Fruit fly (Drosophila melanogaster) whole organism, embryonic: ENCODE data around the gene Pnn.

Experiments used
- Antp ChIP-seq: fragments of 200-800 bp; sonication (Bioruptor generic); optimal IDR thresholded peaks from 3 replicates; lab custom pipeline; 2016; ENCODE audit warnings: missing biosample characterization, missing genetic modification characterization
- CG10267 ChIP-seq: fragments of 200-800 bp; sonication (Bioruptor generic); optimal IDR thresholded peaks from 2 replicates; lab custom pipeline; 2018; ENCODE audit warnings: missing biosample characterization, mild to moderate bottlenecking, missing genetic modification characterization, moderate library complexity
- CG10431 ChIP-seq: fragments of 200-800 bp; sonication (Bioruptor generic); optimal IDR thresholded peaks from 3 replicates; lab custom pipeline; 2018; ENCODE audit warnings: missing biosample characterization, mild to moderate bottlenecking, missing genetic modification characterization
- CG10462 ChIP-seq: fragments of 200-800 bp; sonication (Bioruptor generic); optimal IDR thresholded peaks from 2 replicates; lab custom pipeline; 2016; ENCODE audit warnings: missing biosample characterization, missing genetic modification characterization
- CG10543 ChIP-seq: fragments of 200-800 bp; sonication (Bioruptor generic); optimal IDR thresholded peaks from 3 replicates; lab custom pipeline; 2017; ENCODE audit warnings: missing biosample characterization, mild to moderate bottlenecking, missing genetic modification characterization, moderate library complexity
- CG13775 ChIP-seq: fragments of 200-800 bp; sonication (Bioruptor generic); optimal IDR thresholded peaks from 3 replicates; lab custom pipeline; 2017; ENCODE audit warnings: missing biosample characterization, mild to moderate bottlenecking, missing genetic modification characterization
- CG16779 ChIP-seq: fragments of 200-800 bp; sonication (Bioruptor generic); IDR thresholded peaks from 2 replicates; pipeline ENCODE4 v1.3.6; 2022; ENCODE audit warnings: missing biosample characterization, missing genetic modification characterization
- CG1792 ChIP-seq: fragments of 200-800 bp; sonication (Bioruptor generic); optimal IDR thresholded peaks from 2 replicates; lab custom pipeline; 2016; ENCODE audit warnings: missing biosample characterization, missing genetic modification characterization
- CG2129 ChIP-seq: fragments of 200-800 bp; sonication (Bioruptor generic); IDR thresholded peaks from 2 replicates; pipeline ENCODE4 v1.3.6; 2022; ENCODE audit warnings: missing biosample characterization, missing genetic modification characterization; ENCODE audit not compliant: partially characterized antibody
- CG2678 ChIP-seq: fragments of 200-800 bp; sonication (Bioruptor generic); optimal IDR thresholded peaks from 3 replicates; lab custom pipeline; 2019; ENCODE audit warnings: missing biosample characterization, mild to moderate bottlenecking, missing genetic modification characterization, moderate library complexity
- CG31441 ChIP-seq: fragments of 200-800 bp; sonication (Bioruptor generic); IDR thresholded peaks from 2 replicates; pipeline ENCODE4 v1.3.6; 2022; ENCODE audit warnings: missing biosample characterization, missing genetic modification characterization
- CG33557 ChIP-seq: fragments of 200-800 bp; sonication (Bioruptor generic); optimal IDR thresholded peaks from 2 replicates; lab custom pipeline; 2019; ENCODE audit warnings: missing biosample characterization, mild to moderate bottlenecking, missing genetic modification characterization, moderate library complexity
- CG5245 ChIP-seq: fragments of 200-800 bp; sonication (Bioruptor generic); optimal IDR thresholded peaks from 3 replicates; lab custom pipeline; 2016; ENCODE audit warnings: missing biosample characterization, missing genetic modification characterization
- CG6765 ChIP-seq: fragments of 200-800 bp; sonication (Bioruptor generic); optimal IDR thresholded peaks from 3 replicates; lab custom pipeline; 2017; ENCODE audit warnings: missing biosample characterization, mild to moderate bottlenecking, missing genetic modification characterization
- CG7786 ChIP-seq: fragments of 200-800 bp; sonication (Bioruptor generic); optimal IDR thresholded peaks from 2 replicates; lab custom pipeline; 2016; ENCODE audit warnings: missing biosample characterization, missing genetic modification characterization
- CG7839 ChIP-seq: fragments of 200-800 bp; sonication (Bioruptor generic); optimal IDR thresholded peaks from 3 replicates; lab custom pipeline; 2018; ENCODE audit warnings: missing biosample characterization, mild to moderate bottlenecking, missing genetic modification characterization, moderate library complexity
- CG8765 ChIP-seq: fragments of 200-800 bp; sonication (Bioruptor generic); IDR thresholded peaks from 2 replicates; pipeline ENCODE4 v1.3.6; 2022; ENCODE audit warnings: missing biosample characterization, missing genetic modification characterization
- CTCF ChIP-seq: fragments of 200-800 bp; sonication (Bioruptor generic); optimal IDR thresholded peaks from 2 replicates; lab custom pipeline; 2017; ENCODE audit warnings: missing biosample characterization, mild to moderate bottlenecking, missing genetic modification characterization, moderate library complexity
- CkIIα-i1 ChIP-seq: fragments of 200-800 bp; sonication (Bioruptor generic); IDR thresholded peaks from 2 replicates; pipeline ENCODE4 v1.3.6; 2022; ENCODE audit warnings: missing biosample characterization, missing genetic modification characterization
- D ChIP-seq, 2 experiments: fragments of 200-800 bp in 1 of 2; fragments of >200 bp in 1 of 2; sonication (Bioruptor generic) in 1 of 2; optimal IDR thresholded peaks; 2 replicates in 1 of 2; 3 replicates in 1 of 2; lab custom pipeline; 2017; ENCODE audit warnings: mild to moderate bottlenecking in 1 of 2, missing biosample characterization in 1 of 2, missing genetic modification characterization in 1 of 2, missing genetic modification reagents in 1 of 2
- Dad ChIP-seq: fragments of 200-800 bp; sonication (Bioruptor generic); optimal IDR thresholded peaks from 3 replicates; lab custom pipeline; 2016; ENCODE audit warnings: missing biosample characterization, missing genetic modification characterization
- Doc2 ChIP-seq: fragments of 200-800 bp; sonication (Bioruptor generic); IDR thresholded peaks from 2 replicates; pipeline ENCODE4 v1.3.6; 2022; ENCODE audit warnings: missing biosample characterization, missing genetic modification characterization
- ERR ChIP-seq: fragments of 200-800 bp; sonication (Bioruptor generic); optimal IDR thresholded peaks from 2 replicates; lab custom pipeline; 2016; ENCODE audit warnings: missing biosample characterization, missing genetic modification characterization
- HLH3B ChIP-seq: fragments of 200-800 bp; sonication (Bioruptor generic); IDR thresholded peaks from 2 replicates; pipeline ENCODE4 v1.3.6; 2022; ENCODE audit warnings: missing biosample characterization, missing genetic modification characterization
- Hey ChIP-seq: fragments of 200-800 bp; sonication (Bioruptor generic); optimal IDR thresholded peaks from 3 replicates; lab custom pipeline; 2018; ENCODE audit warnings: missing biosample characterization, mild to moderate bottlenecking, missing genetic modification characterization
- Lhr ChIP-seq: fragments of 200-800 bp; sonication (Bioruptor generic); optimal IDR thresholded peaks from 3 replicates; lab custom pipeline; 2017; ENCODE audit warnings: mild to moderate bottlenecking, missing biosample characterization, missing genetic modification reagents, missing genetic modification characterization
- Mes4 ChIP-seq: fragments of 200-800 bp; sonication (Bioruptor generic); optimal IDR thresholded peaks from 2 replicates; lab custom pipeline; 2016; ENCODE audit warnings: missing biosample characterization, missing genetic modification characterization
- Opbp ChIP-seq: fragments of 200-800 bp; sonication (Bioruptor generic); IDR thresholded peaks from 3 replicates; pipeline ENCODE4 v1.3.6; 2022; ENCODE audit warnings: missing biosample characterization, missing genetic modification characterization; ENCODE audit not compliant: partially characterized antibody
- Optix ChIP-seq: fragments of 200-800 bp; sonication (Bioruptor generic); IDR thresholded peaks from 3 replicates; pipeline ENCODE4 v1.3.6; 2022; ENCODE audit warnings: missing biosample characterization, missing genetic modification characterization
- PHDP ChIP-seq: fragments of 200-800 bp; sonication (Bioruptor generic); optimal IDR thresholded peaks from 3 replicates; lab custom pipeline; 2018; ENCODE audit warnings: missing biosample characterization, mild to moderate bottlenecking, missing genetic modification characterization, moderate library complexity
- Ptx1 ChIP-seq: fragments of 200-800 bp; sonication (Bioruptor generic); IDR thresholded peaks from 2 replicates; pipeline ENCODE4 v1.3.6; 2022; ENCODE audit warnings: missing biosample characterization, missing genetic modification characterization
- Rx ChIP-seq: fragments of 200-800 bp; sonication (Bioruptor generic); IDR thresholded peaks from 2 replicates; pipeline ENCODE4 v1.3.6; 2022; ENCODE audit warnings: missing biosample characterization, missing genetic modification characterization
- Sox100B ChIP-seq: fragments of 200-800 bp; sonication (Bioruptor generic); optimal IDR thresholded peaks from 3 replicates; lab custom pipeline; 2018; ENCODE audit warnings: missing biosample characterization, mild to moderate bottlenecking, missing genetic modification characterization
- Spps ChIP-seq: fragments of 200-800 bp; sonication (Bioruptor generic); optimal IDR thresholded peaks from 2 replicates; lab custom pipeline; 2018; ENCODE audit warnings: missing biosample characterization, mild to moderate bottlenecking, missing genetic modification characterization
- ash1 ChIP-seq: fragments of 200-800 bp; sonication (Bioruptor generic); optimal IDR thresholded peaks from 2 replicates; lab custom pipeline; 2018; ENCODE audit warnings: missing biosample characterization, mild to moderate bottlenecking, missing genetic modification characterization
- bcd ChIP-seq: fragments of 200-800 bp; sonication (Bioruptor generic); optimal IDR thresholded peaks from 2 replicates; lab custom pipeline; 2017; ENCODE audit warnings: missing biosample characterization, mild to moderate bottlenecking, missing genetic modification characterization
- cad ChIP-seq: fragments of >200 bp; optimal IDR thresholded peaks from 2 replicates; lab custom pipeline; 2017; ENCODE audit warnings: missing biosample characterization, missing genetic modification characterization
- chn ChIP-seq: fragments of 200-800 bp; sonication (Bioruptor generic); optimal IDR thresholded peaks from 2 replicates; lab custom pipeline; 2016; ENCODE audit warnings: missing biosample characterization, missing genetic modification characterization
- dati ChIP-seq: fragments of 200-800 bp; sonication (Bioruptor generic); IDR thresholded peaks from 2 replicates; pipeline ENCODE4 v1.3.6; 2022; ENCODE audit warnings: missing biosample characterization, missing genetic modification characterization
- dmrt11E ChIP-seq: fragments of 200-800 bp; sonication (Bioruptor generic); optimal IDR thresholded peaks from 3 replicates; lab custom pipeline; 2018; ENCODE audit warnings: missing biosample characterization, mild to moderate bottlenecking, missing genetic modification characterization, moderate library complexity
- en ChIP-seq: fragments of 200-800 bp; sonication (Bioruptor generic); optimal IDR thresholded peaks from 2 replicates; lab custom pipeline; 2016; ENCODE audit warnings: missing biosample characterization, missing genetic modification characterization
- eve ChIP-seq, 2 experiments: fragments of >200 bp; optimal IDR thresholded peaks; 2 replicates each; lab custom pipeline; 2017; ENCODE audit warnings: missing biosample characterization in 2 of 2, missing genetic modification characterization in 2 of 2
- eyg ChIP-seq: fragments of 200-800 bp; sonication (Bioruptor generic); optimal IDR thresholded peaks from 3 replicates; lab custom pipeline; 2016; ENCODE audit warnings: missing biosample characterization, missing genetic modification characterization
- fd102C ChIP-seq: fragments of 200-800 bp; sonication (Bioruptor generic); optimal IDR thresholded peaks from 2 replicates; lab custom pipeline; 2018; ENCODE audit warnings: missing biosample characterization, mild to moderate bottlenecking, missing genetic modification characterization, moderate library complexity
- gcm ChIP-seq: fragments of 200-800 bp; sonication (Bioruptor generic); optimal IDR thresholded peaks from 2 replicates; lab custom pipeline; 2019; ENCODE audit warnings: missing biosample characterization, mild to moderate bottlenecking, missing genetic modification characterization, moderate library complexity
- gsb-n ChIP-seq: fragments of 200-800 bp; sonication (Bioruptor generic); optimal IDR thresholded peaks from 3 replicates; lab custom pipeline; 2018; ENCODE audit warnings: missing biosample characterization, mild to moderate bottlenecking, missing genetic modification characterization
- klu ChIP-seq: fragments of 200-800 bp; sonication (Bioruptor generic); IDR thresholded peaks from 2 replicates; pipeline ENCODE4 v1.3.6; 2022; ENCODE audit warnings: missing biosample characterization, missing genetic modification characterization
- pfk ChIP-seq: fragments of 200-800 bp; sonication (Bioruptor generic); optimal IDR thresholded peaks from 2 replicates; lab custom pipeline; 2018; ENCODE audit warnings: missing biosample characterization, mild to moderate bottlenecking, missing genetic modification characterization, moderate library complexity
- phol ChIP-seq: fragments of 200-800 bp; sonication (Bioruptor generic); optimal IDR thresholded peaks from 3 replicates; lab custom pipeline; 2018; ENCODE audit warnings: missing biosample characterization, mild to moderate bottlenecking, missing genetic modification characterization, moderate library complexity
- so ChIP-seq: fragments of 200-800 bp; sonication (Bioruptor generic); IDR thresholded peaks from 3 replicates; pipeline ENCODE4 v1.3.6; 2022; ENCODE audit warnings: missing biosample characterization, missing genetic modification characterization
- sob ChIP-seq: fragments of 200-800 bp; sonication (Bioruptor generic); IDR thresholded peaks from 2 replicates; pipeline ENCODE4 v1.3.6; 2022; ENCODE audit warnings: missing biosample characterization, missing genetic modification characterization

Pnn gene

DNA sequence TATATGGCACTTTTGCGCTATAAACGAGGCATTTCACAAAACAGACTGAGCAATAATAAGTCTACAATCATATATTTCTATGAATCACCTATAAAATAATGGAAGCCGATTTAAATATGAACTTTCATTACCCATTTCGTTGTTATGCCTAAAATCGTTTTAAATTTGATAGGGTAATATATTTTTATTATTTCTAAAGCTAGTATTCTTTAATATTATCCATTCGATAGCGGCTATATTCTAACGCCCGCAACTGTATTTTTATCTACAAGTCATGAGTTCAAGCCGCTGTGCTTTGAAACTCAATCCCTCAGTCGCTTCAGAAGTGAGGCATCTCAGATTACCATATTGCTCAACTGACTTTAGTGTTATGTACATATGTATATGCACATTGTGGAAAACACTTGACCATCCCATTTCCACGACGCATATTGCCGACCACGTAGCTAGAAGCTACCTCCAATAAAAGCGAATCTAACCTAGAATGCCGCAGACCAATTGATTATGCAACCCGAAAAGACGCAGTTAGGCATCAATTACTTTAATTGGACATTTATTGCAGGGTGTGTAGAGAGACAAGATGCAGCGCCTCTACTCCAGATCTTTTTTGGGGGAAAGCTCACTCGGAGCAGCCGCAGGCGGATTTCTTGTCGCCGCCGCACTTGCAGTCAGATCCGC lies 42.7 kb downstream of the Pnn start (continued):
- no peak for TF ChIP-seq sob
- no peak for TF ChIP-seq D (optimal IDR thresholded peaks at IDR 0.05; lab: Kevin White, UChicago)
- no peak for TF ChIP-seq D (GFP tag; optimal IDR thresholded peaks at IDR 0.05; lab: Kevin White, UChicago)
- no peak for TF ChIP-seq Sox100B (GFP tag; lab: Kevin White, UChicago)
- TF ChIP-seq Doc2, result no peak
- no peak for TF ChIP-seq Spps
- TF ChIP-seq fd102C (GFP tag; lab: Kevin White, UChicago), result no peak
- TF ChIP-seq Dad (GFP tag; lab: Kevin White, UChicago), result no peak
- TF ChIP-seq Optix (GFP tag; lab: Robert Waterston, UW), result no peak
- no peak for TF ChIP-seq CG10431 (GFP tag; lab: Kevin White, UChicago)
- no peak for TF ChIP-seq pfk (GFP tag; lab: Kevin White, UChicago)
- peak; percentile 41 for TF ChIP-seq CG7839 (tag; lab: Kevin White, UChicago)
- no peak for TF ChIP-seq CG8765 (GFP tag; lab: Robert Waterston, UW)
- TF ChIP-seq eve (GFP tag; optimal IDR thresholded peaks at IDR 0.05; lab: Kevin White, UChicago), result no peak
- TF ChIP-seq ash1 (GFP tag; lab: Kevin White, UChicago), result no peak
- 0 out of 3 replicates have a peak, but pooled peaks have one; percentile 25 for TF ChIP-seq so (GFP tag; lab: Robert Waterston, UW)
- TF ChIP-seq cad (GFP tag; lab: Kevin White, UChicago), result no peak
- no peak for TF ChIP-seq en
- TF ChIP-seq phol (tag; lab: Kevin White, UChicago), result peak; percentile 16
- TF ChIP-seq PHDP (tag; lab: Kevin White, UChicago), result peak; percentile 26
- TF ChIP-seq Hey (tag; lab: Kevin White, UChicago), result no peak
- TF ChIP-seq gsb-n (tag; lab: Kevin White, UChicago), result peak; percentile 14
- TF ChIP-seq CG10267 (tag; lab: Kevin White, UChicago), result no peak
- no peak for TF ChIP-seq CG10543 (GFP tag; lab: Kevin White, UChicago)
- TF ChIP-seq dmrt11E (tag; lab: Kevin White, UChicago), result peak; percentile 2
- no peak for TF ChIP-seq Lhr
- no peak for TF ChIP-seq CG2129 (GFP tag; lab: Robert Waterston, UW)
- TF ChIP-seq CkIIα-i1 (GFP tag; lab: Robert Waterston, UW), result no peak
- TF ChIP-seq HLH3B (GFP tag; lab: Robert Waterston, UW), result no peak
- TF ChIP-seq Opbp (GFP tag; lab: Robert Waterston, UW), result no peak
- TF ChIP-seq CG13775 (GFP tag; lab: Kevin White, UChicago), result no peak
- TF ChIP-seq CG7786, result no peak
- no peak for TF ChIP-seq gcm (GFP tag; lab: Kevin White, UChicago)
- TF ChIP-seq dati (GFP tag; lab: Robert Waterston, UW), result no peak
- TF ChIP-seq Mes4 (GFP tag; lab: Kevin White, UChicago), result no peak
- TF ChIP-seq CG10462 (GFP tag; lab: Kevin White, UChicago), result no peak
- TF ChIP-seq CG33557 (GFP tag; lab: Kevin White, UChicago), result no peak
- peak; percentile 16; the same call in 1 of the 2 replicates for TF ChIP-seq Ptx1
- TF ChIP-seq chn (GFP tag; lab: Kevin White, UChicago), result no peak
- TF ChIP-seq ERR, result no peak
- TF ChIP-seq CG5245 (GFP tag; lab: Kevin White, UChicago), result no peak
- no peak for TF ChIP-seq klu
- TF ChIP-seq CG2678 (tag; lab: Kevin White, UChicago), result peak; percentile 25
- no peak for TF ChIP-seq CG16779
- no peak for TF ChIP-seq CG1792 (GFP tag; lab: Kevin White, UChicago)
- no peak for TF ChIP-seq CG6765 (GFP tag; lab: Kevin White, UChicago)
- TF ChIP-seq bcd, result no peak
- TF ChIP-seq CG31441, result peak; percentile 39; the same call in 1 of the 2 replicates
- no peak for TF ChIP-seq Rx (GFP tag; lab: Robert Waterston, UW)
- TF ChIP-seq eyg (GFP tag; lab: Kevin White, UChicago), result no peak
- TF ChIP-seq Antp (GFP tag; lab: Kevin White, UChicago), result no peak
- no peak for TF ChIP-seq CTCF (GFP tag; lab: Kevin White, UChicago)
